Fruit fly (Drosophila melanogaster) whole organism, adult: Measurements from ENCODE around the gene CG6013.
A peak's percentile ranks its signal among the peaks of the same experiment; 100 is the strongest.

Experiments used
- CG11617 ChIP-seq: fragments of 200-800 bp; sonication (Bioruptor generic); optimal IDR thresholded peaks from 2 replicates; lab custom pipeline; 2017; ENCODE audit warnings: mild to moderate bottlenecking, missing biosample characterization, missing genetic modification reagents, missing genetic modification characterization
- CG12768 ChIP-seq: fragments of 200-800 bp; sonication (Bioruptor generic); optimal IDR thresholded peaks from 2 replicates; lab custom pipeline; 2017; ENCODE audit warnings: missing biosample characterization, missing genetic modification characterization, mild to moderate bottlenecking, moderate library complexity, missing genetic modification reagents
- CG14711 ChIP-seq: fragments of 200-800 bp; sonication (Bioruptor generic); optimal IDR thresholded peaks from 2 replicates; lab custom pipeline; 2018; ENCODE audit warnings: missing biosample characterization, mild to moderate bottlenecking, missing genetic modification characterization, moderate library complexity
- CG1620 ChIP-seq: fragments of 200-800 bp; sonication (Bioruptor generic); optimal IDR thresholded peaks from 2 replicates; lab custom pipeline; 2016; ENCODE audit warnings: missing biosample characterization, missing genetic modification characterization
- CG33017 ChIP-seq: fragments of 200-800 bp; sonication (Bioruptor generic); optimal IDR thresholded peaks from 2 replicates; lab custom pipeline; 2018; ENCODE audit warnings: missing biosample characterization, mild to moderate bottlenecking, missing genetic modification characterization, moderate library complexity
- CG5204 ChIP-seq: fragments of 200-800 bp; sonication (Bioruptor generic); optimal IDR thresholded peaks from 2 replicates; lab custom pipeline; 2016; ENCODE audit warnings: missing biosample characterization, missing genetic modification characterization
- CG7045 ChIP-seq: fragments of 200-800 bp; sonication (Bioruptor generic); optimal IDR thresholded peaks from 2 replicates; lab custom pipeline; 2017; ENCODE audit warnings: missing biosample characterization, mild to moderate bottlenecking, missing genetic modification characterization
- CG7101 ChIP-seq: fragments of 200-800 bp; sonication (Bioruptor generic); optimal IDR thresholded peaks from 2 replicates; lab custom pipeline; 2018; ENCODE audit warnings: missing biosample characterization, mild to moderate bottlenecking, missing genetic modification characterization, moderate library complexity
- Clk ChIP-seq: fragments of 200-800 bp; sonication (Bioruptor generic); optimal IDR thresholded peaks from 2 replicates; lab custom pipeline; 2017; ENCODE audit warnings: missing biosample characterization, missing genetic modification characterization
- Crg-1 ChIP-seq: fragments of 200-800 bp; sonication (Bioruptor generic); optimal IDR thresholded peaks from 2 replicates; lab custom pipeline; 2016; ENCODE audit warnings: missing biosample characterization, missing genetic modification characterization
- Hr96 ChIP-seq: fragments of 200-800 bp; sonication (Bioruptor generic); optimal IDR thresholded peaks from 2 replicates; lab custom pipeline; 2016; ENCODE audit warnings: missing biosample characterization, missing genetic modification characterization
- Mnt ChIP-seq: fragments of 200-800 bp; sonication (Bioruptor generic); optimal IDR thresholded peaks from 2 replicates; lab custom pipeline; 2016; ENCODE audit warnings: missing biosample characterization, mild to moderate bottlenecking, missing genetic modification characterization
- bab1 ChIP-seq: fragments of 200-800 bp; sonication (Bioruptor generic); optimal IDR thresholded peaks from 3 replicates; lab custom pipeline; 2019; ENCODE audit warnings: missing biosample characterization, mild to moderate bottlenecking, missing genetic modification characterization, moderate library complexity
- cic ChIP-seq: fragments of 200-800 bp; sonication (Bioruptor generic); optimal IDR thresholded peaks from 2 replicates; lab custom pipeline; 2017; ENCODE audit warnings: missing biosample characterization, mild to moderate bottlenecking, missing genetic modification characterization, moderate library complexity
- cnc ChIP-seq, 2 experiments: fragments of >200 bp; optimal IDR thresholded peaks; 2 replicates each; lab custom pipeline; 2017
- kay ChIP-seq: fragments of 200-800 bp; sonication (Bioruptor generic); peaks from one replicate; lab custom pipeline; 2016; ENCODE audit warnings: missing biosample characterization, missing genetic modification characterization, borderline replicate concordance
- ovo ChIP-seq: fragments of 200-800 bp; sonication (Bioruptor generic); optimal IDR thresholded peaks from 2 replicates; lab custom pipeline; 2016; ENCODE audit warnings: missing biosample characterization, missing genetic modification characterization
- pad ChIP-seq: fragments of 200-800 bp; sonication (Bioruptor generic); optimal IDR thresholded peaks from 3 replicates; lab custom pipeline; 2017; ENCODE audit warnings: missing biosample characterization, missing genetic modification characterization, mild to moderate bottlenecking, moderate library complexity, missing genetic modification reagents
- tj ChIP-seq: fragments of 200-800 bp; sonication (Bioruptor generic); optimal IDR thresholded peaks from 3 replicates; lab custom pipeline; 2017; ENCODE audit warnings: missing biosample characterization, mild to moderate bottlenecking, missing genetic modification characterization, moderate library complexity
- toe ChIP-seq: fragments of 200-800 bp; sonication (Bioruptor generic); optimal IDR thresholded peaks from 2 replicates; lab custom pipeline; 2016; ENCODE audit warnings: missing biosample characterization, missing genetic modification characterization

Gene CG6013

dm6 chr3R:19058384-19058783, 27.1 kb downstream of the CG6013 start:
- no peak for TF ChIP-seq Clk (GFP tag; lab: Kevin White, UChicago)

dm6 chr3R:19059285-19059684, 28.0 kb downstream of the CG6013 start:
- TF ChIP-seq tj (GFP tag; lab: Kevin White, UChicago) (no peak), bab1 (GFP tag; lab: Kevin White, UChicago) (no peak), CG33017 (tag; lab: Kevin White, UChicago) (no peak), CG14711 (tag; lab: Kevin White, UChicago) (no peak), CG11617 (GFP tag; lab: Kevin White, UChicago) (no peak)

dm6 chr3R:19060173-19060572, 28.9 kb downstream of the CG6013 start:
- TF ChIP-seq CG33017 (tag; lab: Kevin White, UChicago) (no peak), CG12768 (GFP tag; lab: Kevin White, UChicago) (no peak), tj (GFP tag; lab: Kevin White, UChicago) (peak; percentile 85), Clk (GFP tag; lab: Kevin White, UChicago) (no peak), kay (peak; percentile 25)

dm6 chr3R:19062549-19062948, 31.2 kb downstream of the CG6013 start:
- TF ChIP-seq CG1620 (GFP tag; lab: Kevin White, UChicago) = no peak
- no peak for TF ChIP-seq Crg-1 (GFP tag; lab: Kevin White, UChicago)
- no peak for TF ChIP-seq ovo (GFP tag; lab: Kevin White, UChicago)
- TF ChIP-seq kay = peak; percentile 61
- TF ChIP-seq pad (GFP tag; lab: Kevin White, UChicago) = no peak
- TF ChIP-seq tj (GFP tag; lab: Kevin White, UChicago) = peak; percentile 46
- TF ChIP-seq CG11617 (GFP tag; lab: Kevin White, UChicago) = no peak
- TF ChIP-seq Mnt = no peak
- no peak for TF ChIP-seq CG7045 (GFP tag; lab: Kevin White, UChicago)
- no peak for TF ChIP-seq toe (GFP tag; lab: Kevin White, UChicago)
- TF ChIP-seq Clk (GFP tag; lab: Kevin White, UChicago) = no peak
- no peak for TF ChIP-seq CG12768 (GFP tag; lab: Kevin White, UChicago)

- TF ChIP-seq Clk (GFP tag; lab: Kevin White, UChicago) = no peak
- no peak for TF ChIP-seq CG1620 (GFP tag; lab: Kevin White, UChicago)
- TF ChIP-seq cnc (optimal IDR thresholded peaks at IDR 0.05; lab: Kevin White, UChicago) = no peak
- TF ChIP-seq CG12768 (GFP tag; lab: Kevin White, UChicago) = no peak
- TF ChIP-seq CG7045 (GFP tag; lab: Kevin White, UChicago) = no peak
- no peak for TF ChIP-seq Mnt
- no peak for TF ChIP-seq kay
- TF ChIP-seq Hr96 (GFP tag; lab: Kevin White, UChicago) = no peak
- no peak for TF ChIP-seq cic (GFP tag; lab: Kevin White, UChicago)
- no peak for TF ChIP-seq CG11617 (GFP tag; lab: Kevin White, UChicago)
- no peak for TF ChIP-seq Crg-1 (GFP tag; lab: Kevin White, UChicago)
- TF ChIP-seq pad (GFP tag; lab: Kevin White, UChicago) = no peak
- no peak for TF ChIP-seq bab1 (GFP tag; lab: Kevin White, UChicago)
- no peak for TF ChIP-seq CG7101
- TF ChIP-seq CG14711 (tag; lab: Kevin White, UChicago) = no peak
- no peak for TF ChIP-seq CG33017 (tag; lab: Kevin White, UChicago)
- TF ChIP-seq ovo (GFP tag; lab: Kevin White, UChicago) = no peak
- no peak for TF ChIP-seq CG5204 (GFP tag; lab: Kevin White, UChicago)
- TF ChIP-seq tj (GFP tag; lab: Kevin White, UChicago) = no peak
Measured at dm6 chr3R:19064037-19064664, 32.8 kb downstream of the CG6013 start.

- TF ChIP-seq CG5204 (GFP tag; lab: Kevin White, UChicago) (no peak), CG1620 (GFP tag; lab: Kevin White, UChicago) (no peak), pad (GFP tag; lab: Kevin White, UChicago) (no peak), Clk (GFP tag; lab: Kevin White, UChicago) (no peak), CG33017 (tag; lab: Kevin White, UChicago) (no peak), cic (GFP tag; lab: Kevin White, UChicago) (peak; percentile 2), CG7101 (no peak), CG14711 (tag; lab: Kevin White, UChicago) (no peak)
Measured at dm6 chr3R:19065474-19065873, 34.2 kb downstream of the CG6013 start.

dm6 chr3R:19066965-19067614, 35.8 kb downstream of the CG6013 start:
- TF ChIP-seq CG33017 (tag; lab: Kevin White, UChicago) (no peak), Mnt (no peak), cnc (optimal IDR thresholded peaks at IDR 0.05; lab: Kevin White, UChicago) (peak in 1 of 2 experiments; percentile 55), cic (GFP tag; lab: Kevin White, UChicago) (peak; percentile 25), CG12768 (GFP tag; lab: Kevin White, UChicago) (no peak), CG7101 (no peak), CG1620 (GFP tag; lab: Kevin White, UChicago) (no peak), pad (GFP tag; lab: Kevin White, UChicago) (no peak)
